Worm (Caenorhabditis elegans): Measurements from ENCODE around the gene Y51H4A.935.

ce11 chrIV:16542649-16543048 is 35.6 kb upstream of the Y51H4A.935 start, which contains the start of gene uroc-1:
- TF ChIP-seq W03F9.2 (tag; optimal IDR thresholded peaks at IDR 0.05) (no peak), dao-5 (tag; optimal IDR thresholded peaks at IDR 0.05) (no peak)

All from whole organism, L4/young adult.